1 fruit fly cellular context compared by ENCODE assay signal in genomic region chr3L:15592536-15593260, dm6.
A peak's percentile ranks its signal among the peaks of the same experiment; 100 is the strongest.
TF ChIP-seq lines count a peak whose summit lies in the region.

No protein-coding gene starts in this region.

TF ChIP-seq in whole organism, embryonic, 481 proteins besides CTCF, POLR2A, EP300 and RAD21 (continued from another document):
- peak; percentile 4 for TF ChIP-seq CG8359 (GFP tag; optimal IDR thresholded peaks at IDR 0.05; lab: Kevin White, UChicago; ENCODE audit: borderline replicate concordance)
- no peak for TF ChIP-seq Lim3 (GFP tag; IDR thresholded peaks at IDR 0.05; lab: Robert Waterston, UW)
- TF ChIP-seq Med (GFP tag; lab: Kevin White, UChicago) = peak; percentile 84
- no peak for TF ChIP-seq pzg (GFP tag; optimal IDR thresholded peaks at IDR 0.05; lab: Kevin White, UChicago)
- peak; percentile 25 for TF ChIP-seq CG14710 (tag; optimal IDR thresholded peaks at IDR 0.05; lab: Kevin White, UChicago)
- peak; percentile 17; the same call in 1 of the 3 replicates for TF ChIP-seq ci (GFP tag; IDR thresholded peaks at IDR 0.05; lab: Robert Waterston, UW)
- TF ChIP-seq slou (GFP tag; optimal IDR thresholded peaks at IDR 0.05; lab: Kevin White, UChicago) = no peak
- no peak for TF ChIP-seq pum (GFP tag; optimal IDR thresholded peaks at IDR 0.05; lab: Kevin White, UChicago)
- TF ChIP-seq Spps (tag; optimal IDR thresholded peaks at IDR 0.05; lab: Kevin White, UChicago) = peak; percentile 24
- no peak for TF ChIP-seq gfzf (GFP tag; optimal IDR thresholded peaks at IDR 0.05; lab: Kevin White, UChicago)
- TF ChIP-seq bsh (GFP tag; optimal IDR thresholded peaks at IDR 0.05; lab: Kevin White, UChicago) = peak in 1 of 2 experiments; percentile 53
- peak; percentile 46 for TF ChIP-seq CG13775 (GFP tag; optimal IDR thresholded peaks at IDR 0.05; lab: Kevin White, UChicago)
- no peak for TF ChIP-seq CG4404 (GFP tag; IDR thresholded peaks at IDR 0.05; lab: Robert Waterston, UW)
- TF ChIP-seq lov (optimal IDR thresholded peaks at IDR 0.05; lab: Kevin White, UChicago) = no peak
- no peak for TF ChIP-seq lov (GFP tag; IDR thresholded peaks at IDR 0.05; lab: Robert Waterston, UW)
- TF ChIP-seq Nf-YB (GFP tag; optimal IDR thresholded peaks at IDR 0.05; lab: Kevin White, UChicago) = peak; percentile 41
- TF ChIP-seq CrebB (tag; optimal IDR thresholded peaks at IDR 0.05; lab: Kevin White, UChicago) = no peak
- peak; percentile 15 for TF ChIP-seq CG1233 (GFP tag; optimal IDR thresholded peaks at IDR 0.05; lab: Kevin White, UChicago)
- TF ChIP-seq wek (GFP tag; optimal IDR thresholded peaks at IDR 0.05; lab: Kevin White, UChicago) = no peak
- peak; percentile 30; the same call in 1 of the 2 replicates for TF ChIP-seq E2f2 (GFP tag; IDR thresholded peaks at IDR 0.05; lab: Robert Waterston, UW)
- peak in 1 of 3 experiments; percentile 29 for TF ChIP-seq lola (GFP tag; optimal IDR thresholded peaks at IDR 0.05; lab: Kevin White, UChicago)
- peak; percentile 34 for TF ChIP-seq Vsx1 (GFP tag; optimal IDR thresholded peaks at IDR 0.05; lab: Kevin White, UChicago)
- TF ChIP-seq CG15073 (GFP tag; optimal IDR thresholded peaks at IDR 0.05; lab: Kevin White, UChicago) = no peak
- 0 out of 2 replicates have a peak, but pooled peaks have one; percentile 14 for TF ChIP-seq dati (GFP tag; IDR thresholded peaks at IDR 0.05; lab: Robert Waterston, UW)
- peak; percentile 60 for TF ChIP-seq phol (tag; optimal IDR thresholded peaks at IDR 0.05; lab: Kevin White, UChicago)
- peak; percentile 6 for TF ChIP-seq Chrac-16 (GFP tag; optimal IDR thresholded peaks at IDR 0.05; lab: Kevin White, UChicago)
- TF ChIP-seq H2.0 (GFP tag; IDR thresholded peaks at IDR 0.05; lab: Robert Waterston, UW) = peak; percentile 16; the same call in 1 of the 2 replicates
- TF ChIP-seq CG31441 (GFP tag; IDR thresholded peaks at IDR 0.05; lab: Robert Waterston, UW) = peak; percentile 78
- TF ChIP-seq D19A (tag; optimal IDR thresholded peaks at IDR 0.05; lab: Kevin White, UChicago) = peak; percentile 66
- peak; percentile 63; the same call in 1 of the 2 replicates for TF ChIP-seq CG32532 (GFP tag; IDR thresholded peaks at IDR 0.05; lab: Robert Waterston, UW)
- peak; percentile 23 for TF ChIP-seq Dek (tag; optimal IDR thresholded peaks at IDR 0.05; lab: Kevin White, UChicago)
- no peak for TF ChIP-seq CG16813 (GFP tag; IDR thresholded peaks at IDR 0.05; lab: Robert Waterston, UW; ENCODE audit: partially characterized antibody)
- peak; percentile 2 for TF ChIP-seq CG4820 (GFP tag; optimal IDR thresholded peaks at IDR 0.05; lab: Kevin White, UChicago)
- no peak for TF ChIP-seq crol (GFP tag; IDR thresholded peaks at IDR 0.05; lab: Robert Waterston, UW)
- TF ChIP-seq CG14441 (GFP tag; IDR thresholded peaks at IDR 0.05; lab: Robert Waterston, UW) = peak; percentile 42; the same call in 1 of the 2 replicates
- TF ChIP-seq Sox100B (GFP tag; optimal IDR thresholded peaks at IDR 0.05; lab: Kevin White, UChicago) = peak; percentile 76
- TF ChIP-seq CG13296 (GFP tag; optimal IDR thresholded peaks at IDR 0.05; lab: Kevin White, UChicago) = peak; percentile 74
- 0 out of 2 replicates have a peak, but pooled peaks have one; percentile 17 for TF ChIP-seq Ada2b (GFP tag; IDR thresholded peaks at IDR 0.05; lab: Robert Waterston, UW)
- no peak for TF ChIP-seq schlank (tag; optimal IDR thresholded peaks at IDR 0.05; lab: Kevin White, UChicago)
- TF ChIP-seq CG16863 (GFP tag; optimal IDR thresholded peaks at IDR 0.05; lab: Kevin White, UChicago) = peak; percentile 1
- TF ChIP-seq CG15514 (GFP tag; optimal IDR thresholded peaks at IDR 0.05; lab: Kevin White, UChicago) = peak; percentile 32
- peak; percentile 4 for TF ChIP-seq ewg (GFP tag; optimal IDR thresholded peaks at IDR 0.05; lab: Kevin White, UChicago)
- no peak; the same call in 1 of the 2 replicates for TF ChIP-seq esg (GFP tag; conservative IDR thresholded peaks at IDR 0.05; lab: Robert Waterston, UW)
- peak; percentile 69 for TF ChIP-seq CG9727 (GFP tag; optimal IDR thresholded peaks at IDR 0.05; lab: Kevin White, UChicago)
- TF ChIP-seq sima (GFP tag; optimal IDR thresholded peaks at IDR 0.05; lab: Kevin White, UChicago) = no peak
- TF ChIP-seq grn (GFP tag; optimal IDR thresholded peaks at IDR 0.05; lab: Kevin White, UChicago) = no peak
- peak; percentile 74 for TF ChIP-seq CG18262 (tag; optimal IDR thresholded peaks at IDR 0.05; lab: Kevin White, UChicago)
- peak; percentile 62 for TF ChIP-seq CG18599 (GFP tag; optimal IDR thresholded peaks at IDR 0.05; lab: Kevin White, UChicago)
